Fruit fly (Drosophila melanogaster): ENCODE data around the gene lectin-37Db.

- TF ChIP-seq pan (optimal IDR thresholded peaks at IDR 0.05) (no peak), usp (GFP tag; optimal IDR thresholded peaks at IDR 0.05) (no peak), EcR (GFP tag; optimal IDR thresholded peaks at IDR 0.05) (no peak)
Observed at dm6 chr2L:19370046-19370445, 48.8 kb upstream of the lectin-37Db start, which contains the start of gene CG17349.
